Worm (Caenorhabditis elegans): ENCODE data around the gene cuc-1.

Gene cuc-1

DNA sequence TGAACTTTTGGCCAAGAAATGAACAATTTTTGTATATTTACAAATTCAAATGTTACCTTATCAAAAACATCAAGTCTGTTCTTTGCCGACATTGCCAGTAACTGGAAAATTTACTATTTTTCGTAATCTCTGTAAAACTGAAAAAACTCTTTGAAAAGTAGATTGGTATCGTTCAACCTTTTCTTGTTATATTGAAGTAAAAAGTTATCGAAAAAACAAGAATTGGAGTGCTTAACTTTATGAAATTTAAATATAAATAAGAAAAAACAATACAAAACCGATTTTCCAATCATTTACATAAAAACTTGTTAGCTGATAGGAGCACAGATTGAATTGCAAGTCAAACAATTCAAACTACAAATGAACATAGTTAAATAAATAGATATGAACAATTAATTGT lies 24.1 kb upstream of the cuc-1 start, which contains the start of gene ZK688.11:
Gene ZK688.11, minus strand, starts transcription at position 101 of the 400 bp plus-strand sequence.
- no peak for TF ChIP-seq unc-39 (tag; optimal IDR thresholded peaks at IDR 0.05)
- no peak for TF ChIP-seq elt-3 (tag; optimal IDR thresholded peaks at IDR 0.05)
- TF ChIP-seq cnd-1 (tag; optimal IDR thresholded peaks at IDR 0.05), result no peak
- TF ChIP-seq mls-2 (tag; optimal IDR thresholded peaks at IDR 0.05), result no peak
- TF ChIP-seq mab-5 (tag; optimal IDR thresholded peaks at IDR 0.05), result no peak
- TF ChIP-seq elt-1 (tag; optimal IDR thresholded peaks at IDR 0.05; ENCODE audit: borderline replicate concordance, insufficient read depth), result no peak
- no peak for TF ChIP-seq sem-2 (GFP tag; optimal IDR thresholded peaks at IDR 0.05)
- no peak for TF ChIP-seq unc-62 (GFP tag; optimal IDR thresholded peaks at IDR 0.05)

DNA sequence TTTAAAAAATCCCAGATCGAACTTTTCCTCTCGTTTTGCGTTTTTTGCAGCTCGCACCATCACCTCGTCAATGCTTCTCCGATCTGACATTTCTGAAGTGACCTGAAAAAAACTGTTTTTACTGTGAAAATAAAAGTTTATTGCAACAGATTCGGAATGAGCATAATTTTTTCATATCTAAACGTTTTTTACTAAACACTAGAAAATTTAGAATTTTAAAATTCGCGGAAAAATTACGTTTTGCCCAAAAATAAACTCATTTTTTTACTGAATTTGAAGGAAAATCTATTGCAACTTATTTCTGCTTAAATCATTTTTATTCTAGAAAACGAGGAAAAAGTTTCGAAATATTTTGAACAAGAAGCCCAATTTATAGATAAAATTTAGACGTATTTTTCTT lies 22.1 kb upstream of the cuc-1 start, which contains the start of gene ZK688.9:
Gene ZK688.9, minus strand, starts transcription at position 101 of the 400 bp plus-strand sequence.
- no peak for TF ChIP-seq elt-1 (tag; optimal IDR thresholded peaks at IDR 0.05; ENCODE audit: borderline replicate concordance, insufficient read depth)
- no peak for TF ChIP-seq unc-62 (GFP tag; optimal IDR thresholded peaks at IDR 0.05)
- TF ChIP-seq mep-1 (tag; optimal IDR thresholded peaks at IDR 0.05), result no peak
- TF ChIP-seq mab-5 (tag; optimal IDR thresholded peaks at IDR 0.05), result no peak
- TF ChIP-seq zip-8 (tag; optimal IDR thresholded peaks at IDR 0.05), result no peak
- TF ChIP-seq ceh-83 (GFP tag; optimal IDR thresholded peaks at IDR 0.05), result no peak
- TF ChIP-seq ham-2 (GFP tag; optimal IDR thresholded peaks at IDR 0.05), result no peak

DNA sequence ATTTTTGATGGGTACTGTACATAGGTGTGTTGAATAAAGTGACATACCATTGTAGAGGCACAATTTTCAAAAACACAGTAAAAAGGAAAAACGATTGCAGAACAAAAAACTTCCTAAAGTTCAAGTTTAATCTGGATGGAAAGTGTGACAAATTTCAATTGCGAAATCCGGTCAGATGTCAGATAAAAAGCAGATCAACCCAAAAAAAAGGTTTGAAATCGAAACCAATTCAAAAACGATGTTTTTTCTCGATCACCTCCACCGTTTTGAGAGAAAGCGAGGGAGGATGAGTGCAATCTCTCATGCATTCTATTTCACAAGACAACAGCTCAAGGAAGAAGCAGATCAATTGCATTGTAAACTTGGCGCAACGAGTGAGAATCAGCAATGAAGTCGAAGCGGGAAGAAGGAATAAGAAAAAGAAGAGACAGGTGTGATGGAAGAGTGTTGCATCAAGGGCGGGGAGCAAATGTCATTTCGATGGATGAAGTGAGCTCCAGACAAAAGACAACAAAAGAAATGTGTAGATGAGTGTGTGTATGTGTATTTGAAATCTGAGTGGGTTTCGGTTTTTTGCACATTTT lies 19.4 kb upstream of the cuc-1 start:
- no peak for TF ChIP-seq tbx-8 (GFP tag; optimal IDR thresholded peaks at IDR 0.05)
- TF ChIP-seq cnd-1 (tag; optimal IDR thresholded peaks at IDR 0.05), result no peak
- TF ChIP-seq sem-2 (GFP tag; optimal IDR thresholded peaks at IDR 0.05), result no peak
- TF ChIP-seq nhr-12 (tag; optimal IDR thresholded peaks at IDR 0.05), result no peak
- TF ChIP-seq unc-120 (tag; optimal IDR thresholded peaks at IDR 0.05; ENCODE audit: poor library complexity, severe bottlenecking), result peak; percentile 57
- no peak for TF ChIP-seq ceh-83 (GFP tag; optimal IDR thresholded peaks at IDR 0.05)
- TF ChIP-seq elt-1 (tag; optimal IDR thresholded peaks at IDR 0.05; ENCODE audit: borderline replicate concordance, insufficient read depth), result no peak
- no peak for TF ChIP-seq snpc-4 (tag; optimal IDR thresholded peaks at IDR 0.05)
- no peak for TF ChIP-seq nhr-28 (tag; optimal IDR thresholded peaks at IDR 0.05)
- TF ChIP-seq lsy-2 (tag; optimal IDR thresholded peaks at IDR 0.05), result no peak
- TF ChIP-seq ceh-43 (GFP tag; optimal IDR thresholded peaks at IDR 0.05), result no peak
- TF ChIP-seq mls-2 (tag; optimal IDR thresholded peaks at IDR 0.05), result no peak
- TF ChIP-seq sptf-1 (tag; optimal IDR thresholded peaks at IDR 0.05), result no peak
- no peak for TF ChIP-seq mep-1 (tag; optimal IDR thresholded peaks at IDR 0.05)
- TF ChIP-seq unc-62 (GFP tag; optimal IDR thresholded peaks at IDR 0.05), result peak; percentile 46
- TF ChIP-seq hlh-1 (tag; optimal IDR thresholded peaks at IDR 0.05), result peak; percentile 75
- no peak for TF ChIP-seq blmp-1 (tag; optimal IDR thresholded peaks at IDR 0.05)
- TF ChIP-seq ces-1 (GFP tag; optimal IDR thresholded peaks at IDR 0.05), result no peak
- no peak for TF ChIP-seq ham-2 (GFP tag; optimal IDR thresholded peaks at IDR 0.05)

DNA sequence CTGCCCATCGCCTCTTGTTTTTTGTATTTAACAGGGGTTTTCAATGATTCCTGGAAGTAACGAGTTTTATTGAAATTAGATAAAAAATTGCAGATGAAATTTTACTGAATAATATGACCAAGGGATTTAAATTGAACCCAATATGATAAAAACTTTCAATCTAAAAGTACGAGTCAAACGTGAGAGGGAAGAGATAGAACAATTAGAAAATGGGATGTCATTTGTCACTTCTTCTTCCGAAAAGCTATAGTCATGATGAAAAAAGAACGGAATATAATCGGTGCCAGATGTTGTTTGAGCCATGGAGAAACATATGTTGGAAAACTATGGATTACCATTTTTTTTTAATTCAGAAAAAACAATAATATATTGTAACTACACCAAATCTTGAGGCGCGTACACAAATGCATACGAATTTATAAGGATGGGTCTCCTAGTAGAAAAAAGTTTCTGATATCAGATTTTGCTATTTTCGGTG lies 18.1 kb upstream of the cuc-1 start, which contains the start of gene sup-18:
Gene sup-18, minus strand, starts transcription at position 51 of the 478 bp plus-strand sequence.
- TF ChIP-seq zip-8 (tag; optimal IDR thresholded peaks at IDR 0.05) (no peak), mep-1 (tag; optimal IDR thresholded peaks at IDR 0.05) (no peak), nhr-12 (tag; optimal IDR thresholded peaks at IDR 0.05) (no peak), elt-3 (tag; optimal IDR thresholded peaks at IDR 0.05) (no peak), flh-1 (GFP tag; optimal IDR thresholded peaks at IDR 0.05) (no peak), snpc-4 (tag; optimal IDR thresholded peaks at IDR 0.05) (no peak), ces-1 (GFP tag; optimal IDR thresholded peaks at IDR 0.05) (no peak), elt-1 (tag; optimal IDR thresholded peaks at IDR 0.05; ENCODE audit: borderline replicate concordance, insufficient read depth) (no peak), unc-120 (tag; optimal IDR thresholded peaks at IDR 0.05; ENCODE audit: poor library complexity, severe bottlenecking) (no peak), nhr-2 (tag; optimal IDR thresholded peaks at IDR 0.05) (no peak), nhr-28 (tag; optimal IDR thresholded peaks at IDR 0.05) (no peak), lsy-2 (tag; optimal IDR thresholded peaks at IDR 0.05) (no peak), hlh-1 (tag; optimal IDR thresholded peaks at IDR 0.05) (no peak), unc-62 (GFP tag; optimal IDR thresholded peaks at IDR 0.05) (no peak)

DNA sequence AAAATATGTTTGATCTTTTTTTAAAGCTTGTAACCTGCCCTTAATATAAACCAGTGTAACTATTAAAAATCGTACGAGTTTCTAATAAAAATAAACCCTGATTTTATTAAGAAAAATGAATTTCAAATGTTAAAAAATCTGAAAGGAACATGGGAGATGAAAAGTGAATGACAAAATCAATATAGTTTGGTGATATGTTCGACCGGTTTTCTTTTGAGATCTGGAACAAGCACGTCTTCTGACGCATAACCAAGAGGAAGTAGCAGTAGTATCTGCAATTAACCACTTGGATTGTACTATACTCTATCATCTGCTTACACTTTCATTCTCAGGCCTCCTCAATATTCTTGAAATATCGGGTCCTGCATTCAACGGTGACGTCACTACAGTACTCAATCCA lies 16.3 kb upstream of the cuc-1 start:
- no peak for TF ChIP-seq ceh-43 (GFP tag; optimal IDR thresholded peaks at IDR 0.05)
- no peak for TF ChIP-seq elt-1 (tag; optimal IDR thresholded peaks at IDR 0.05; ENCODE audit: borderline replicate concordance, insufficient read depth)
- TF ChIP-seq sptf-1 (tag; optimal IDR thresholded peaks at IDR 0.05), result no peak
- TF ChIP-seq nhr-76 (tag; optimal IDR thresholded peaks at IDR 0.05), result no peak
- no peak for TF ChIP-seq snpc-4 (tag; optimal IDR thresholded peaks at IDR 0.05)
- no peak for TF ChIP-seq sem-2 (GFP tag; optimal IDR thresholded peaks at IDR 0.05)
- TF ChIP-seq M03D4.4 (tag; optimal IDR thresholded peaks at IDR 0.05), result no peak
- no peak for TF ChIP-seq tbx-8 (GFP tag; optimal IDR thresholded peaks at IDR 0.05)
- TF ChIP-seq lin-13 (tag; optimal IDR thresholded peaks at IDR 0.05), result no peak
- no peak for TF ChIP-seq ztf-11 (tag; optimal IDR thresholded peaks at IDR 0.05)
- no peak for TF ChIP-seq mep-1 (tag; optimal IDR thresholded peaks at IDR 0.05)
- no peak for TF ChIP-seq unc-39 (tag; optimal IDR thresholded peaks at IDR 0.05)
- no peak for TF ChIP-seq mab-5 (tag; optimal IDR thresholded peaks at IDR 0.05)
- no peak for TF ChIP-seq nhr-237 (tag; optimal IDR thresholded peaks at IDR 0.05)
- TF ChIP-seq mls-2 (tag; optimal IDR thresholded peaks at IDR 0.05), result no peak
- no peak for TF ChIP-seq ces-1 (GFP tag; optimal IDR thresholded peaks at IDR 0.05)
- no peak for TF ChIP-seq ceh-83 (GFP tag; optimal IDR thresholded peaks at IDR 0.05)
- no peak for TF ChIP-seq flh-1 (GFP tag; optimal IDR thresholded peaks at IDR 0.05)
- TF ChIP-seq hlh-1 (tag; optimal IDR thresholded peaks at IDR 0.05), result no peak
- TF ChIP-seq nhr-12 (tag; optimal IDR thresholded peaks at IDR 0.05), result no peak

Data from whole organism, mixed stage, embryonic.